Worm (Caenorhabditis elegans) whole organism, mixed stage, embryonic: ENCODE measurements around the gene Y82E9BR.20.

Source experiments
- blmp-1 ChIP-seq: fragments of 150-350 bp; optimal IDR thresholded peaks from 2 replicates; lab custom pipeline; 2014; ENCODE audit warnings: missing biosample characterization, missing genetic modification characterization
- elt-1 ChIP-seq: sonication (generic microtip); optimal IDR thresholded peaks from 2 replicates; lab custom pipeline; 2017; ENCODE audit warnings: missing genetic modification characterization, mild to moderate bottlenecking, missing compliant biosample characterization, antibody characterized with exemption, moderate library complexity, borderline replicate concordance; ENCODE audit not compliant: insufficient read depth
- hlh-1 ChIP-seq: fragments of 150-350 bp; optimal IDR thresholded peaks from 2 replicates; lab custom pipeline; 2014; ENCODE audit warnings: missing biosample characterization, missing genetic modification reagents, missing genetic modification characterization
- lsy-2 ChIP-seq: fragments of 150-350 bp; optimal IDR thresholded peaks from 2 replicates; lab custom pipeline; 2014; ENCODE audit warnings: missing biosample characterization, missing genetic modification characterization
- nhr-237 ChIP-seq: fragments of 150-350 bp; optimal IDR thresholded peaks from 2 replicates; lab custom pipeline; 2014; ENCODE audit warnings: missing biosample characterization, missing genetic modification characterization
- nhr-28 ChIP-seq: fragments of 150-350 bp; optimal IDR thresholded peaks from 2 replicates; lab custom pipeline; 2014; ENCODE audit warnings: missing biosample characterization, missing genetic modification characterization
- nhr-76 ChIP-seq: sonication (generic microtip); optimal IDR thresholded peaks from 2 replicates; lab custom pipeline; 2017; ENCODE audit warnings: missing biosample characterization, missing genetic modification characterization
- pha-4 ChIP-seq: fragments of 150-350 bp; optimal IDR thresholded peaks from 2 replicates; lab custom pipeline; 2018; ENCODE audit warnings: missing biosample characterization, missing genetic modification reagents, missing genetic modification characterization
- sptf-1 ChIP-seq: sonication (generic microtip); optimal IDR thresholded peaks from 2 replicates; lab custom pipeline; 2017; ENCODE audit warnings: mild to moderate bottlenecking, missing genetic modification characterization, moderate library complexity, missing compliant biosample characterization
- unc-62 ChIP-seq: fragments of 150-350 bp; optimal IDR thresholded peaks from 2 replicates; lab custom pipeline; 2014; ENCODE audit warnings: missing biosample characterization, missing genetic modification reagents, missing genetic modification characterization

- TF ChIP-seq sptf-1 (tag; lab: Kevin White, UChicago) = no peak
- TF ChIP-seq lsy-2 (tag; lab: Kevin White, UChicago) = no peak
- no peak for TF ChIP-seq pha-4 (tag; lab: Kevin White, UChicago)
- no peak for TF ChIP-seq hlh-1 (tag; lab: Kevin White, UChicago)
- TF ChIP-seq blmp-1 = no peak
- TF ChIP-seq nhr-76 (tag; lab: Kevin White, UChicago) = no peak
- TF ChIP-seq nhr-28 (tag; lab: Kevin White, UChicago) = no peak
- no peak for TF ChIP-seq elt-1 (tag; lab: Kevin White, UChicago)
- TF ChIP-seq unc-62 = no peak
- no peak for TF ChIP-seq nhr-237 (tag; lab: Kevin White, UChicago)
Measured at ce11 chrIII:1391752-1392151, 17.5 kb downstream of the Y82E9BR.20 start, which contains the start of gene pals-17.
